Worm (Caenorhabditis elegans): Measurements from ENCODE around the gene dur-1.

dur-1 gene

DNA sequence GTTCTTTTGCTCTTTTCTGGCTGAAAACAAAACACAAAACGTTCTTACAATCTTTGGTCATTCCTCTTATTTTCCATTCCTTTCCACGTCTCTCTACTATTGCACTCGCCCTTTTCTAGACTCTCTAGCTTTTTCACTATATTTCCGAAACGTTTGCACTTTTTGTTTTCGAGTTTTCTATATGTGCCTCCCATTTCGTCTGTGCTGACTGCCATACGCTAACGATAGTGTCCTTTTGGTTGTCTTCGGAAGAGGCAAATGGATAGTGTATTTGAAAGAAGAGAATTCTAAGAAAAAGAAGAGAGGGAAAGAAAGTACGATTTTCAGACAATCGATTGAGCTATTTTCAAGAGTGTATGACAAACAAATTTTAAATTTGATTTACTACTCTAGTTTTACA lies 55.2 kb downstream of the dur-1 start:
- TF ChIP-seq mdl-1 (tag; optimal IDR thresholded peaks at IDR 0.05), result peak in 1 of 2 experiments; percentile 44
- peak in 1 of 2 experiments; percentile 51 for TF ChIP-seq unc-62 (GFP tag; optimal IDR thresholded peaks at IDR 0.05 in 1 of 2)
- no peak for TF ChIP-seq unc-62 (tag; optimal IDR thresholded peaks at IDR 0.05)
- TF ChIP-seq daf-16 (GFP tag; optimal IDR thresholded peaks at IDR 0.05), result no peak
- TF ChIP-seq daf-16 (tag; optimal IDR thresholded peaks at IDR 0.05), result peak; percentile 85
- peak in 1 of 2 experiments; percentile 19 for TF ChIP-seq lsy-2 (tag; optimal IDR thresholded peaks at IDR 0.05)
- TF ChIP-seq dmd-6 (GFP tag; IDR thresholded peaks at IDR 0.05), result peak; percentile 46; the same call in 1 of the 2 replicates
- peak; percentile 73 for TF ChIP-seq nhr-28 (tag; optimal IDR thresholded peaks at IDR 0.05)
- TF ChIP-seq mes-2 (tag; optimal IDR thresholded peaks at IDR 0.05; ENCODE audit: poor library complexity, severe bottlenecking), result peak; percentile 9
- no peak for TF ChIP-seq ceh-82 (tag; optimal IDR thresholded peaks at IDR 0.05)
- no peak for TF ChIP-seq snpc-4 (tag; optimal IDR thresholded peaks at IDR 0.05)
- TF ChIP-seq ztf-7 (tag; optimal IDR thresholded peaks at IDR 0.05), result no peak
- TF ChIP-seq dve-1 (tag; optimal IDR thresholded peaks at IDR 0.05; ENCODE audit: insufficient read depth), result peak; percentile 64
- peak; percentile 43 for TF ChIP-seq hlh-30 (tag; optimal IDR thresholded peaks at IDR 0.05; ENCODE audit: insufficient read depth)
- TF ChIP-seq ceh-62 (tag; optimal IDR thresholded peaks at IDR 0.05), result no peak
- TF ChIP-seq mep-1 (tag; optimal IDR thresholded peaks at IDR 0.05), result peak; percentile 30
- peak; percentile 69 for TF ChIP-seq pqm-1 (tag; optimal IDR thresholded peaks at IDR 0.05)
- peak; percentile 47 for TF ChIP-seq hlh-11 (tag; optimal IDR thresholded peaks at IDR 0.05)

DNA sequence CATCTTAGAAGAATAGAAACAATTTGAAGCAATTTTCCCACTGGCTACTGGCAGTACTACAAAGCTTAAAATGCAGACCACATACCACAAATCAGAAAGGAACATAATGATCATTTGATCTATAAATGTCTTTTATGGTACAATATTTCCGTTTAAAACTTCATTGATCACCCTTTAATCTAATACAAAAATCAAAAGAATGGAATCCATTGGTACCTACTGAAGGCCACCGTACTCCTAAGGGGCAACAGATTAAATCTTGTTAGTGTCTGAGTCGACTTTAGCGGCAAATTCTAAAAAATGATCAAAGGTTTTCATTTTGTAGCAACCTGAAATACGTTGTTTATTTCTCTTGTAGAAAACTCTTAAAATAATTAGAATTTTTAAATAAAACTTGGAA lies 55.8 kb downstream of the dur-1 start:
- TF ChIP-seq unc-39 (tag; optimal IDR thresholded peaks at IDR 0.05) (no peak), rbr-2 (tag; optimal IDR thresholded peaks at IDR 0.05) (no peak), ctbp-1 (GFP tag; IDR thresholded peaks at IDR 0.05) (no peak), zip-2 (tag; optimal IDR thresholded peaks at IDR 0.05) (no peak), ceh-28 (tag; optimal IDR thresholded peaks at IDR 0.05) (no peak), nhr-11 (tag; optimal IDR thresholded peaks at IDR 0.05) (no peak), dmd-8 (GFP tag; IDR thresholded peaks at IDR 0.05) (no peak), set-16 (GFP tag; IDR thresholded peaks at IDR 0.05) (no peak), D1046.2 (GFP tag; IDR thresholded peaks at IDR 0.05) (no peak), mes-2 (tag; optimal IDR thresholded peaks at IDR 0.05; ENCODE audit: poor library complexity, severe bottlenecking) (no peak), nhr-41 (GFP tag; IDR thresholded peaks at IDR 0.05) (no peak), mxl-2 (GFP tag; conservative IDR thresholded peaks at IDR 0.05) (no peak), sdz-12 (GFP tag; optimal IDR thresholded peaks at IDR 0.05) (no peak), T26A8.4 (GFP tag; IDR thresholded peaks at IDR 0.05) (no peak), gei-8 (GFP tag; optimal IDR thresholded peaks at IDR 0.05) (no peak), zag-1 (tag; optimal IDR thresholded peaks at IDR 0.05) (no peak)
